Fruit fly (Drosophila melanogaster): ENCODE measurements around the gene CG6462.

CG6462 gene

DNA sequence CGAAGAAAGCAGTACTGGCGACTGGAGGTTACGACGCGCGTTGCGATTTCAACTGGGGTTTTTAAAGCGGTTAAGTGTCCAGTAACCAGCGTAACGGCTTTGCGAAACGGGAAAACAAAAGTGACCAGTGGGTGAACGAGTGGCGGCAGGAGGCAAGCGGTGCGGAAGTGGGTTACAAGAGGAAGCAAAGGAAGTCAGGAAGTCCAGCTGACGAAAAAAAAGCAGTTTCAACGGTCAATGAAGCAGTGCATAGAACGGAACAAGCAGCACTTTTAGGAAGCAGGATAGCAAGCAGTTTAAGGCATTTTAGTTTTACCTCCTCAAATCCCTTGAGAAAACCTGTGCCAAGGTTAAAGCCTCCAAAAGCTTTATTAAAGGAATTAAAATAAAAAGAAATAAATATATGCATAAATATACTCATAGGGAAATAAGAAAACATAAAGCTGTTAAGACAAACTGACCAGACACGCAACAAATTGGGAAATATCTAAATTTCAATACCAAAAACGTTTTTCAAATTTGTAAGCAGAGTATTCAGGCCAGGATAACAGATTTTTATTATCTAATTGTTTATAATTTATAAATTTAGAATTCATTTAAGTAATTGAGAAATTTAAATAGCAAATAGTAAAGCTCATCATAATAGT, 22.3 kb downstream of the CG6462 start, which contains the start of gene CG6592 (continued):
- TF ChIP-seq Ssrp (tag; optimal IDR thresholded peaks at IDR 0.05), result peak; percentile 20
- TF ChIP-seq dan (GFP tag; IDR thresholded peaks at IDR 0.05), result no peak
- no peak for TF ChIP-seq CG32772 (GFP tag; IDR thresholded peaks at IDR 0.05)
- TF ChIP-seq Med (GFP tag), result peak; percentile 90

DNA sequence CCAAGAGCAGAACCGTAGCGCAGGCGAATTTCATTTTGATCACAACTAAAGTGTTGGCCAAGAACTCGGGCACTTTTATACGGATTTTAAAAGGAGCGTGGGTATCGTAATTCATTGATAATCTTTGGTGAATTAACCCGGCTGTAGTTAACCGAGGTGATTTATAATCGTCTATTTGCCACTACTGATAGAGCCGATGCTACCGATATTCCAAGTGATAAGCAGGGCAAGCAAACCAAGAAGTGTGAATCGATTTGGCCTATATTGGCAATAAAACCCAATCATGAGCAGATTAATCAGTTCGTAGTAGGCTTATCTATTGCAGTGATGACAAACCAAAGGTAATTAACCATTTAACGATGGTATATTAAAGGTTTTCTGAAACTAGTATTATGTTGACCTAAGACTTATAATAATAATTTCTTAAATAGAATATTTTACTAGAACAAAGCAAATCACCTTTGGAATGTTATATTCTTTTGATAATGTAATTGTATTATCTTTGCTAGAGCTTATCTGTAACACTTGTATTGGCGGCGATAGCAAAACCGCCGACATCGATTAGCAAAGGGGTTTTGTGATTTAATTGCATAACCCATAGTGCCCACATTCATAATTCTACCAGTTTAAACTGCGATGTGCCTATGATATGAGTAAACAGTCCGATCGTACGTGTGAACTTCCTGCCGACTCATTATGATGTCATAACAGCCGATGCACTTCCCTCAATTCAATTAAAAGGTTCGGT, 26.1 kb downstream of the CG6462 start, which contains the start of gene CG10472:
TSS of gene CG10472 (minus strand) at position 51 of the 748 bp plus-strand sequence.
- TF ChIP-seq HLH54F (GFP tag; optimal IDR thresholded peaks at IDR 0.05), result no peak
- TF ChIP-seq sug (tag; optimal IDR thresholded peaks at IDR 0.05), result peak; percentile 66
- TF ChIP-seq mirr (GFP tag; optimal IDR thresholded peaks at IDR 0.05), result peak; percentile 2
- TF ChIP-seq Pdp1 (GFP tag; optimal IDR thresholded peaks at IDR 0.05), result peak in 1 of 2 experiments; percentile 85
- TF ChIP-seq dan (GFP tag; IDR thresholded peaks at IDR 0.05), result no peak
- TF ChIP-seq CG18599 (GFP tag; optimal IDR thresholded peaks at IDR 0.05), result peak; percentile 7
- peak; percentile 65 for TF ChIP-seq grn (GFP tag; optimal IDR thresholded peaks at IDR 0.05)
- no peak for TF ChIP-seq ken (GFP tag; IDR thresholded peaks at IDR 0.05)
- peak; percentile 98 for TF ChIP-seq exex (tag; optimal IDR thresholded peaks at IDR 0.05)
- TF ChIP-seq sd (tag; optimal IDR thresholded peaks at IDR 0.05), result peak; percentile 75
- peak; percentile 27 for TF ChIP-seq CG34376 (GFP tag; optimal IDR thresholded peaks at IDR 0.05)

DNA sequence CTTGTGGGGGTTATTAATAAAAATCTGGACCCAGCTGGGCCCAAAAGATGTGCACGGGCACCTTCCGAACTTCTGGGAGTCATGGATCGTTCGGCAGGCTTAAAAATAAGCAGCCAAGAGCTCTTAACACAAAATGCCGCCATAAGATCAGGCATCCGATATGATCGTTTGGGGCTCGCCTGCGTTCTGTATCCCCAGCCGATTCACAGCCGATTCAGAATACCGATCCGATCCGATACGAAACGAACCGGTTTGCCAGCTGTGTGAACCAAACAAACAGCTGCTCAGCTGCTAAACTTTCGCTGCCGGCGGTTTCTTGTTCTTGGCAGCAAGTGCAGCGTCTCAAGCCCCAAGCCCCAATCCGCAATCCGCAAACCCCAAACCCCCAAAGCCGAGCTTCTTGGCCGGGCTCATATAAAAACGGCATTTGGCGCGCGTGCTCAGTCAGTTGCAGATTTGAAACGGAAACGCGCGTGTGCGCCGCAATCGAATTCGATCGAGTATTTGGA, 29.0 kb downstream of the CG6462 start, which contains the start of gene CG42269:
TSS of gene CG42269 (plus strand) at position 416 of the 509 bp plus-strand sequence.
- TF ChIP-seq CHES-1-like (GFP tag; optimal IDR thresholded peaks at IDR 0.05), result no peak
- TF ChIP-seq Deaf1 (tag; optimal IDR thresholded peaks at IDR 0.05), result peak; percentile 56
- no peak for TF ChIP-seq CG6175 (GFP tag; IDR thresholded peaks at IDR 0.05)
- 0 out of 4 replicates have a peak, but pooled peaks have one; percentile 38 for TF ChIP-seq chinmo (GFP tag; IDR thresholded peaks at IDR 0.05; ENCODE audit: partially characterized antibody)

DNA sequence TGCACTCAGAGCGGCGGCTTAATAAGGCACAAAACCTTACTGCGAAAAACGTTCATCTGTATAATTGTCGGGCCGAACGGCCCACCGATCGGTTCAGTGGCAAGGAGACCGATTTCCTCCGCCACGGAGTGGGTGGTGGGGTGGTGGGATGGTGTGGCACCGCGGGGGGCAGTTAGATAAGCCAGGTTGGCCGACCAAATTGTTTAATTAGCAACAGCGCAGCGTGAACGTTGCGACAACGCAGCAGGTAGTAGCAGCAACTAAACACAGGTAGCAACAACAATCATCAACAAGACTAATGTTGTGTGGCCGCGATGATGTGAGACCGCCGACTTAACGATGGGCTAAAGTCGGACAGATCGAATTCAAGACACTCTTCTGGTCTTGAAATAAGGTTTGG, 31.3 kb downstream of the CG6462 start:
- TF ChIP-seq hb (GFP tag; IDR thresholded peaks at IDR 0.05; ENCODE audit: partially characterized antibody) (no peak), tap (tag; optimal IDR thresholded peaks at IDR 0.05) (no peak), CG13424 (tag; optimal IDR thresholded peaks at IDR 0.05) (no peak), CG8089 (GFP tag; optimal IDR thresholded peaks at IDR 0.05) (no peak), Atf6 (GFP tag; IDR thresholded peaks at IDR 0.05) (no peak), Atf3 (GFP tag; optimal IDR thresholded peaks at IDR 0.05) (no peak), Drgx (GFP tag; IDR thresholded peaks at IDR 0.05) (peak; percentile 22; the same call in 1 of the 2 replicates), CG8281 (tag; optimal IDR thresholded peaks at IDR 0.05) (no peak), sc (optimal IDR thresholded peaks at IDR 0.05) (no peak), sc (GFP tag; optimal IDR thresholded peaks at IDR 0.05) (no peak), Chrac-16 (GFP tag; optimal IDR thresholded peaks at IDR 0.05) (no peak), CG12236 (GFP tag; optimal IDR thresholded peaks at IDR 0.05) (no peak), hbn (GFP tag; IDR thresholded peaks at IDR 0.05; ENCODE audit: partially characterized antibody) (no peak), Oli (tag; optimal IDR thresholded peaks at IDR 0.05) (no peak), CG12391 (tag; optimal IDR thresholded peaks at IDR 0.05) (no peak), CG14050 (GFP tag; IDR thresholded peaks at IDR 0.05) (no peak), Antp (GFP tag; optimal IDR thresholded peaks at IDR 0.05) (no peak), Xbp1 (GFP tag; optimal IDR thresholded peaks at IDR 0.05) (no peak), ssp (GFP tag; IDR thresholded peaks at IDR 0.05) (no peak), gce (GFP tag; IDR thresholded peaks at IDR 0.05) (no peak), Lhr (GFP tag; optimal IDR thresholded peaks at IDR 0.05) (no peak), h (optimal IDR thresholded peaks at IDR 0.05) (no peak), CG9727 (GFP tag; optimal IDR thresholded peaks at IDR 0.05) (no peak), Hr39 (optimal IDR thresholded peaks at IDR 0.05) (peak; percentile 20), zen (tag; optimal IDR thresholded peaks at IDR 0.05) (peak; percentile 95), CG15601 (tag; optimal IDR thresholded peaks at IDR 0.05) (no peak)
